Fruit fly (Drosophila melanogaster): ENCODE measurements around the gene bowl.

Gene bowl

DNA sequence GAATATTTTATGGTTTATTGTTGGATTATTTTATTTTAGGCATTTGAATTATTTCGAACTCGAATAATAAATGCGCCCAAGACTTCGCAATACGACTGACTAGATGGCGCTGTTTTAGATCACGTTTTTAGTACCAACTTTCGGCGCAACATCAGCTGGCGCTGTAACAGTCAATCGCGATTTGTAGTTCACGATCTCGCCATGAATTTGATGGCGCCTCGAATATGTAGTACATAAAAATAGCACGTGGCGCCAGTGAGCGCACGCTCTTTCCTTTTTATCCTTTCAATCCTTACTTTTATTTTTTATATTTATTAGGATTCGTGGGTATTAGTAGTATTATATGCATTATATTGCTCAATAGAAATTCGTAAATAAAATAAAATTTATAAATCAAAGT is 14.7 kb downstream of the bowl start (continued):
- TF ChIP-seq dmrt11E (tag; optimal IDR thresholded peaks at IDR 0.05) (peak; percentile 67), CG11695 (GFP tag; IDR thresholded peaks at IDR 0.05) (peak; percentile 30; the same call in 1 of the 3 replicates), lab (GFP tag; optimal IDR thresholded peaks at IDR 0.05) (peak; percentile 50), NK7.1 (GFP tag; optimal IDR thresholded peaks at IDR 0.05) (peak; percentile 10), Rx (GFP tag; IDR thresholded peaks at IDR 0.05) (peak; percentile 85), CG14860 (GFP tag; IDR thresholded peaks at IDR 0.05; ENCODE audit: partially characterized antibody) (no peak), CG6683 (GFP tag; optimal IDR thresholded peaks at IDR 0.05) (no peak), Hand (GFP tag; optimal IDR thresholded peaks at IDR 0.05) (no peak), p53 (GFP tag; optimal IDR thresholded peaks at IDR 0.05) (peak; percentile 22), ato (GFP tag; IDR thresholded peaks at IDR 0.05; ENCODE audit: partially characterized antibody) (no peak), Poxn (GFP tag; IDR thresholded peaks at IDR 0.05) (no peak), H15 (GFP tag; IDR thresholded peaks at IDR 0.05) (peak; percentile 88), wdn (GFP tag; IDR thresholded peaks at IDR 0.05) (peak; percentile 39; the same call in 1 of the 2 replicates), ab (GFP tag; optimal IDR thresholded peaks at IDR 0.05) (peak; percentile 54), Rfx (GFP tag; IDR thresholded peaks at IDR 0.05) (peak; percentile 94), Stat92E (GFP tag; optimal IDR thresholded peaks at IDR 0.05) (no peak), Sry-β (GFP tag; optimal IDR thresholded peaks at IDR 0.05) (no peak), lilli (GFP tag; optimal IDR thresholded peaks at IDR 0.05) (peak; percentile 80), CG14667 (GFP tag; IDR thresholded peaks at IDR 0.05) (peak; percentile 80), slbo (GFP tag; IDR thresholded peaks at IDR 0.05) (peak; percentile 92), Atf-2 (GFP tag; optimal IDR thresholded peaks at IDR 0.05) (peak; percentile 74), CG31224 (GFP tag; IDR thresholded peaks at IDR 0.05) (no peak), Ada2b (GFP tag; IDR thresholded peaks at IDR 0.05) (peak; percentile 68), scrt (GFP tag; optimal IDR thresholded peaks at IDR 0.05) (no peak), CG31365 (tag; optimal IDR thresholded peaks at IDR 0.05) (no peak), CG6813 (GFP tag; optimal IDR thresholded peaks at IDR 0.05) (no peak), CG8281 (tag; optimal IDR thresholded peaks at IDR 0.05) (no peak), ttk (GFP tag; IDR thresholded peaks at IDR 0.05) (peak; percentile 71; the same call in 1 of the 2 replicates), CG18476 (GFP tag; optimal IDR thresholded peaks at IDR 0.05) (no peak), fd96Cb (tag; optimal IDR thresholded peaks at IDR 0.05) (peak; percentile 36), stwl (tag; optimal IDR thresholded peaks at IDR 0.05) (peak; percentile 45), wek (GFP tag; optimal IDR thresholded peaks at IDR 0.05) (peak; percentile 8), CG18764 (GFP tag; optimal IDR thresholded peaks at IDR 0.05) (peak; percentile 51), phol (tag; optimal IDR thresholded peaks at IDR 0.05) (peak; percentile 44), CG11247 (GFP tag; IDR thresholded peaks at IDR 0.05) (peak; percentile 94), bab2 (GFP tag; optimal IDR thresholded peaks at IDR 0.05) (peak; percentile 66), bcd (GFP tag; optimal IDR thresholded peaks at IDR 0.05) (peak; percentile 60), crp (GFP tag; optimal IDR thresholded peaks at IDR 0.05) (peak in 1 of 2 experiments; percentile 6), sqz (GFP tag; optimal IDR thresholded peaks at IDR 0.05) (no peak), NC2β (GFP tag; optimal IDR thresholded peaks at IDR 0.05) (peak; percentile 79), pan (optimal IDR thresholded peaks at IDR 0.05) (no peak), pan (GFP tag; optimal IDR thresholded peaks at IDR 0.05 in 1 of 2, IDR thresholded peaks at IDR 0.05 in 1 of 2) (peak in 1 of 2 experiments; percentile 83), CG18011 (GFP tag; optimal IDR thresholded peaks at IDR 0.05) (no peak), CTCF (GFP tag; optimal IDR thresholded peaks at IDR 0.05) (peak; percentile 98), cg (GFP tag; optimal IDR thresholded peaks at IDR 0.05) (no peak), CG9797 (GFP tag; optimal IDR thresholded peaks at IDR 0.05) (no peak), CG17829 (tag; optimal IDR thresholded peaks at IDR 0.05) (peak; percentile 76), Fer2 (tag; optimal IDR thresholded peaks at IDR 0.05) (peak; percentile 6), Ets97D (GFP tag; optimal IDR thresholded peaks at IDR 0.05) (peak; percentile 13), chm (GFP tag; IDR thresholded peaks at IDR 0.05) (peak; percentile 86), tna (GFP tag; IDR thresholded peaks at IDR 0.05; ENCODE audit: partially characterized antibody) (no peak)

Data from whole organism, embryonic.